Worm (Caenorhabditis elegans): Measurements from ENCODE around the gene Y75B8A.24.

ce11 chrIII:12292465-12292864 is 18.9 kb upstream of the Y75B8A.24 start:
- TF ChIP-seq lir-1 (GFP tag; conservative IDR thresholded peaks at IDR 0.05) (no peak), hmg-1.2 (GFP tag; IDR thresholded peaks at IDR 0.05) (no peak), unc-130 (GFP tag; optimal IDR thresholded peaks at IDR 0.05) (no peak), hlh-12 (tag; optimal IDR thresholded peaks at IDR 0.05) (no peak), lin-40 (tag; optimal IDR thresholded peaks at IDR 0.05) (no peak), lin-35 (GFP tag; optimal IDR thresholded peaks at IDR 0.05) (no peak), B0019.2 (GFP tag; conservative IDR thresholded peaks at IDR 0.05) (no peak), tbp1 (GFP tag; optimal IDR thresholded peaks at IDR 0.05) (no peak), nhr-120 (GFP tag; IDR thresholded peaks at IDR 0.05) (no peak)
